Fruit fly (Drosophila melanogaster): ENCODE results near the gene CG13051.

- TF ChIP-seq CG9705 (GFP tag; optimal IDR thresholded peaks at IDR 0.05) (no peak), Dif (GFP tag; optimal IDR thresholded peaks at IDR 0.05; ENCODE audit: partially characterized antibody) (no peak), h (GFP tag; optimal IDR thresholded peaks at IDR 0.05) (no peak), brk (GFP tag; optimal IDR thresholded peaks at IDR 0.05) (no peak), CG32264 (GFP tag; optimal IDR thresholded peaks at IDR 0.05) (no peak), dmrt93B (GFP tag; optimal IDR thresholded peaks at IDR 0.05) (no peak), N (GFP tag; optimal IDR thresholded peaks at IDR 0.05) (no peak), usp (GFP tag; optimal IDR thresholded peaks at IDR 0.05) (no peak), psq (GFP tag; optimal IDR thresholded peaks at IDR 0.05) (no peak), ey (GFP tag; optimal IDR thresholded peaks at IDR 0.05) (no peak), Myc (optimal IDR thresholded peaks at IDR 0.05) (no peak), Hr78 (GFP tag; optimal IDR thresholded peaks at IDR 0.05) (no peak)
Measured at dm6 chr3L:16217203-16217602, 47.7 kb downstream of the CG13051 start, which contains the start of gene CG13073.
